Worm (Caenorhabditis elegans) whole organism, mixed stage, embryonic: ENCODE results near the gene flp-21.

ENCODE experiments used
- M03D4.4 ChIP-seq: sonication (generic microtip); optimal IDR thresholded peaks from 2 replicates; lab custom pipeline; 2017; ENCODE audit warnings: mild to moderate bottlenecking, missing genetic modification characterization, missing compliant biosample characterization
- bed-3 ChIP-seq: fragments of 200-800 bp; sonication (Bioruptor generic); optimal IDR thresholded peaks from 3 replicates; lab custom pipeline; 2018; ENCODE audit warnings: mild to moderate bottlenecking, missing genetic modification characterization, moderate library complexity, missing compliant biosample characterization
- blmp-1 ChIP-seq: fragments of 150-350 bp; optimal IDR thresholded peaks from 2 replicates; lab custom pipeline; 2014; ENCODE audit warnings: missing biosample characterization, missing genetic modification characterization
- ceh-43 ChIP-seq: fragments of 200-800 bp; sonication (Bioruptor generic); optimal IDR thresholded peaks from 2 replicates; lab custom pipeline; 2018; ENCODE audit warnings: mild to moderate bottlenecking, missing genetic modification characterization, moderate library complexity, missing compliant biosample characterization
- ceh-83 ChIP-seq: fragments of 200-800 bp; sonication (Bioruptor generic); optimal IDR thresholded peaks from 2 replicates; lab custom pipeline; 2018; ENCODE audit warnings: mild to moderate bottlenecking, missing genetic modification characterization, missing compliant biosample characterization
- ces-1 ChIP-seq: fragments of 150-350 bp; optimal IDR thresholded peaks from 2 replicates; lab custom pipeline; 2014; ENCODE audit warnings: missing biosample characterization, missing genetic modification reagents, missing genetic modification characterization
- cnd-1 ChIP-seq: fragments of 200-800 bp; sonication (Bioruptor generic); optimal IDR thresholded peaks from 2 replicates; lab custom pipeline; 2018; ENCODE audit warnings: mild to moderate bottlenecking, missing genetic modification characterization, missing compliant biosample characterization
- drap-1 ChIP-seq: fragments of 200-800 bp; sonication (Bioruptor generic); optimal IDR thresholded peaks from 3 replicates; lab custom pipeline; 2018; ENCODE audit warnings: mild to moderate bottlenecking, missing genetic modification characterization, missing compliant biosample characterization
- elt-3 ChIP-seq: fragments of 150-350 bp; optimal IDR thresholded peaks from 2 replicates; lab custom pipeline; 2014; ENCODE audit warnings: missing biosample characterization, missing genetic modification characterization
- ham-2 ChIP-seq: fragments of 200-800 bp; sonication (Bioruptor generic); optimal IDR thresholded peaks from 2 replicates; lab custom pipeline; 2018; ENCODE audit warnings: mild to moderate bottlenecking, missing genetic modification characterization, missing compliant biosample characterization
- hlh-1 ChIP-seq: fragments of 150-350 bp; optimal IDR thresholded peaks from 2 replicates; lab custom pipeline; 2014; ENCODE audit warnings: missing biosample characterization, missing genetic modification reagents, missing genetic modification characterization
- lin-13 ChIP-seq: fragments of 150-350 bp; optimal IDR thresholded peaks from 2 replicates; lab custom pipeline; 2014; ENCODE audit warnings: missing biosample characterization, missing genetic modification characterization
- lin-32 ChIP-seq: fragments of 200-800 bp; sonication (Bioruptor generic); optimal IDR thresholded peaks from 2 replicates; lab custom pipeline; 2018; ENCODE audit warnings: mild to moderate bottlenecking, missing genetic modification characterization, missing compliant biosample characterization
- mab-5 ChIP-seq: fragments of 150-350 bp; optimal IDR thresholded peaks from 2 replicates; lab custom pipeline; 2014; ENCODE audit warnings: missing biosample characterization, missing genetic modification characterization
- mep-1 ChIP-seq: fragments of 150-350 bp; optimal IDR thresholded peaks from 2 replicates; lab custom pipeline; 2017; ENCODE audit warnings: missing biosample characterization, missing genetic modification reagents, missing genetic modification characterization, inconsistent platforms
- mls-2 ChIP-seq: sonication (generic microtip); optimal IDR thresholded peaks from 2 replicates; lab custom pipeline; 2016; ENCODE audit warnings: mild to moderate bottlenecking, missing genetic modification characterization, moderate library complexity, missing compliant biosample characterization
- nhr-12 ChIP-seq: fragments of 150-350 bp; optimal IDR thresholded peaks from 2 replicates; lab custom pipeline; 2014; ENCODE audit warnings: missing biosample characterization, missing genetic modification characterization
- nhr-2 ChIP-seq: fragments of 150-350 bp; optimal IDR thresholded peaks from 2 replicates; lab custom pipeline; 2014; ENCODE audit warnings: missing biosample characterization, missing genetic modification characterization
- nhr-237 ChIP-seq: fragments of 150-350 bp; optimal IDR thresholded peaks from 2 replicates; lab custom pipeline; 2014; ENCODE audit warnings: missing biosample characterization, missing genetic modification characterization
- nhr-28 ChIP-seq: fragments of 150-350 bp; optimal IDR thresholded peaks from 2 replicates; lab custom pipeline; 2014; ENCODE audit warnings: missing biosample characterization, missing genetic modification characterization
- nhr-76 ChIP-seq: sonication (generic microtip); optimal IDR thresholded peaks from 2 replicates; lab custom pipeline; 2017; ENCODE audit warnings: missing biosample characterization, missing genetic modification characterization
- pha-4 ChIP-seq: fragments of 150-350 bp; optimal IDR thresholded peaks from 2 replicates; lab custom pipeline; 2018; ENCODE audit warnings: missing biosample characterization, missing genetic modification reagents, missing genetic modification characterization
- sem-2 ChIP-seq: fragments of 200-800 bp; sonication (Bioruptor generic); optimal IDR thresholded peaks from 2 replicates; lab custom pipeline; 2018; ENCODE audit warnings: mild to moderate bottlenecking, missing genetic modification characterization, missing compliant biosample characterization
- snpc-4 ChIP-seq: fragments of 150-350 bp; optimal IDR thresholded peaks from 2 replicates; lab custom pipeline; 2014; ENCODE audit warnings: missing biosample characterization, missing genetic modification characterization
- sptf-1 ChIP-seq: sonication (generic microtip); optimal IDR thresholded peaks from 2 replicates; lab custom pipeline; 2017; ENCODE audit warnings: mild to moderate bottlenecking, missing genetic modification characterization, moderate library complexity, missing compliant biosample characterization
- tbx-8 ChIP-seq: fragments of 200-800 bp; sonication (Bioruptor generic); optimal IDR thresholded peaks from 2 replicates; lab custom pipeline; 2018; ENCODE audit warnings: mild to moderate bottlenecking, missing genetic modification characterization, moderate library complexity, missing compliant biosample characterization
- unc-120 ChIP-seq: sonication (generic microtip); optimal IDR thresholded peaks from 2 replicates; lab custom pipeline; 2017; ENCODE audit warnings: missing genetic modification characterization, missing compliant biosample characterization; ENCODE audit not compliant: poor library complexity, severe bottlenecking
- unc-39 ChIP-seq: fragments of 150-350 bp; optimal IDR thresholded peaks from 2 replicates; lab custom pipeline; 2014; ENCODE audit warnings: missing biosample characterization, missing genetic modification characterization
- unc-62 ChIP-seq: fragments of 150-350 bp; optimal IDR thresholded peaks from 2 replicates; lab custom pipeline; 2014; ENCODE audit warnings: missing biosample characterization, missing genetic modification reagents, missing genetic modification characterization
- ztf-11 ChIP-seq: fragments of 150-350 bp; optimal IDR thresholded peaks from 2 replicates; lab custom pipeline; 2014; ENCODE audit warnings: missing biosample characterization, missing genetic modification characterization

Gene flp-21

DNA sequence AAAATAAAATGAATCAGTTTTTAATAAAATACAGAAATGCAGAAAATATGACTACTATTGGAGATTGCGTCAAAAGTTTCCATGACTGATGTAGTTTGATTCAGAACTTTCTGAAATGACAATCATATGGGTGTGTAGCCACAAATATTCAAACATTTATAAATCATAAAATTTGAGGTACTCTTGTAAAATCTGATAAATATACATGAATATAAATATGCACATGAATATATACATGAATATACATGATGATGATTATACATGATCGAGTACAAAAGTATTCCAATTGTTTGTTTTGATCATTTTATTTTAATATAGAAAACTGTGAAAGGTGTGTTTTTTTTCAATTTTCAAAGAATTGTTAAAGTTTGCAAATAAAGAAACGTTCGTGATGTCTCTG is 38.6 kb upstream of the flp-21 start, which contains the start of gene T05B11.4:
Gene T05B11.4, minus strand, starts transcription at position 101 of the 400 bp plus-strand sequence.
- no peak for TF ChIP-seq lin-32 (GFP tag; lab: Kevin White, UChicago)
- no peak for TF ChIP-seq drap-1
- no peak for TF ChIP-seq unc-120 (tag; lab: Kevin White, UChicago)
- TF ChIP-seq nhr-12, result no peak
- no peak for TF ChIP-seq ztf-11 (tag; lab: Kevin White, UChicago)
- TF ChIP-seq pha-4 (tag; lab: Kevin White, UChicago), result no peak
- no peak for TF ChIP-seq nhr-237 (tag; lab: Kevin White, UChicago)
- TF ChIP-seq hlh-1, result no peak
- no peak for TF ChIP-seq nhr-76 (tag; lab: Kevin White, UChicago)
- TF ChIP-seq nhr-2 (tag; lab: Kevin White, UChicago), result no peak
- TF ChIP-seq lin-13 (tag; lab: Kevin White, UChicago), result no peak
- TF ChIP-seq M03D4.4 (tag; lab: Kevin White, UChicago), result no peak
- TF ChIP-seq mep-1 (tag; lab: Kevin White, UChicago), result no peak
- TF ChIP-seq snpc-4 (tag; lab: Kevin White, UChicago), result no peak
- TF ChIP-seq unc-62 (GFP tag; lab: Kevin White, UChicago), result no peak
- TF ChIP-seq blmp-1, result no peak

DNA sequence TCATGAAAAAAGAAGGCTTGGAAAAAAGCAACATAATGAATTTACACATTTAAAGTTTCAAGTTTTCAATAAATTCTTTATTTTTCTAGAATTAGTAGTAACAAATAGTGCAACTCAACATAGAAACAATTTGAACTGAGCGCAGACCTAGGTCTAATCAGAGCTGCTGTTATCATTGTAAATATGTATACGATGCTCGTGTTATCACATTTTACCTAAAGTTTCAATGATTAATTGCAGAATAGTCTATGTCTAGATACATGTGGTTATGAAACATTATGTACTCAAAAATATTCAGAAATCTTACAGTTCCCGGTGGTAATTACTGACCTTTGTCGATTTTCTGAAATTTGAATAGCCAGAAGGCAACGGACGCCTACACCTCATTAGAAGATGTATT is 37.2 kb upstream of the flp-21 start:
- no peak for TF ChIP-seq sem-2 (GFP tag; lab: Kevin White, UChicago)
- TF ChIP-seq ztf-11 (tag; lab: Kevin White, UChicago), result no peak
- TF ChIP-seq elt-3 (tag; lab: Kevin White, UChicago), result no peak
- no peak for TF ChIP-seq nhr-2 (tag; lab: Kevin White, UChicago)
- no peak for TF ChIP-seq unc-39
- no peak for TF ChIP-seq nhr-76 (tag; lab: Kevin White, UChicago)
- no peak for TF ChIP-seq nhr-28

DNA sequence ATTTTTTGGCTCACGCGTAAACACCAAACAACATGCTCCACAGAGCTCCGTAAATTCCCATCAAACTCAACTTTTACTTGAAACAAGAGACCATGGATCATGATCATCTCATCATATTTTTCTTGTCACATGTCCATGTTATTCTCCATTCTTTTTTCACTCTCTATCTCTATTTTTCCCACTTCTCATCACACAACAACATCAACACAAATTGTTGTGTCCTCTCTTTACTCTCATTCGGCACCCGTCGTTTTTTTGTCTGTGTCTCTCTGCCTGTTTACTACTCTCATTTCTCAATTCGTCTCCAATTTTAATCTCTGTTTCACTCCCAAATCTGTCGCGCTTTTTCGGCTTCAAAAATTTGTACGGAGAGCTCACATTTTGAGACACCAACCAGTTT is 33.9 kb upstream of the flp-21 start:
- TF ChIP-seq unc-120 (tag; lab: Kevin White, UChicago) (peak; percentile 27), ces-1 (GFP tag; lab: Kevin White, UChicago) (peak; percentile 66), lin-32 (GFP tag; lab: Kevin White, UChicago) (no peak), unc-62 (GFP tag; lab: Kevin White, UChicago) (peak; percentile 70)

DNA sequence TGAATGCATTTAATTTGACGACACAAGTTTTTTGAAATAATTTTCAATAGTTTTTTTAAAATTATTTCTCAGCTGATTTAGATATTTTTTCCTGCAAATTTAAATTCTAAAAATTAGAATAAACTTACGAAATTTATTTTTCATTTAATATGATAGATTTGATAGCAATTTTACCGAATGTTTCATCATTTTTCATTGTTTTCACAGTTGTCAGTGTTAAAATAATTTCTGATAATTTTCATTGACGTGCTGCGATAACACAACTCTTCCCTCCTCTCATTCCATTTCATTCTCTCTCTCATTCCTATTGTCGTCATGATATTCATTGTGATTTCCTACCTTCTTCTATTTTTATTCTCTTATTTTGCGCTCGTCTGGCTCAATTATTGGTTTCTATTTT is 33.0 kb upstream of the flp-21 start, which contains the start of gene hint-3:
Gene hint-3, plus strand, starts transcription at position 301 of the 400 bp plus-strand sequence.
- TF ChIP-seq drap-1 (no peak), nhr-76 (tag; lab: Kevin White, UChicago) (no peak), sptf-1 (no peak), cnd-1 (tag; lab: Kevin White, UChicago) (no peak), ceh-83 (GFP tag; lab: Kevin White, UChicago) (no peak), elt-3 (tag; lab: Kevin White, UChicago) (no peak), ham-2 (GFP tag; lab: Kevin White, UChicago) (no peak), nhr-237 (tag; lab: Kevin White, UChicago) (no peak), mab-5 (tag; lab: Kevin White, UChicago) (no peak), blmp-1 (no peak), nhr-28 (no peak), sem-2 (GFP tag; lab: Kevin White, UChicago) (no peak), pha-4 (tag; lab: Kevin White, UChicago) (no peak), unc-39 (no peak), ceh-43 (GFP tag; lab: Kevin White, UChicago) (no peak), lin-13 (tag; lab: Kevin White, UChicago) (no peak), unc-120 (tag; lab: Kevin White, UChicago) (no peak), bed-3 (no peak)

DNA sequence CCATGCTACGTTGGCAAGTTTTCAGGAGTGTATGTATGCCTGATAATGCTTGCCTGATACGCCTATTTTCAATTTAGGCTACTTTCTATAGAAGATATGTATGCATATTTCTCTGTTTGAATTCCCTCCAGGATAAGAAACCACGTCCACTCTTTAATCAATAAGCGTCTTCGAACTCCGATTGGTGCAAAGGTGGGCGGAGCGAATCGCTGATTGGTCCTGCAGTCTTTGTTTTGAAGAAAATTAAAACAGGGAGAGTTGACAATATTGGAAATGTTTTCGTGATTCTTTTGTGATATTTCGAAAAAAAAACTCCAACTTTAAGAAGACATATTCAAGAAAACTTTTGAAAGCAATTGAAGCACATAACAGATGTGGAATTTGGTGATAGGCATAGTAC is 31.3 kb upstream of the flp-21 start:
- TF ChIP-seq tbx-8 (GFP tag; lab: Kevin White, UChicago) (no peak), cnd-1 (tag; lab: Kevin White, UChicago) (no peak), M03D4.4 (tag; lab: Kevin White, UChicago) (no peak), nhr-28 (no peak), mls-2 (tag; lab: Kevin White, UChicago) (no peak), lin-32 (GFP tag; lab: Kevin White, UChicago) (no peak), nhr-76 (tag; lab: Kevin White, UChicago) (no peak)
